Worm (Caenorhabditis elegans): ENCODE measurements around the gene srh-83.

- TF ChIP-seq elt-1 (tag; optimal IDR thresholded peaks at IDR 0.05; ENCODE audit: borderline replicate concordance, insufficient read depth) = no peak
- TF ChIP-seq pha-4 (tag; optimal IDR thresholded peaks at IDR 0.05) = no peak
- no peak for TF ChIP-seq snpc-4 (tag; optimal IDR thresholded peaks at IDR 0.05)
- TF ChIP-seq unc-62 (GFP tag; optimal IDR thresholded peaks at IDR 0.05) = no peak
- TF ChIP-seq lin-13 (tag; optimal IDR thresholded peaks at IDR 0.05) = no peak
- TF ChIP-seq elt-3 (tag; optimal IDR thresholded peaks at IDR 0.05) = no peak
- TF ChIP-seq lsy-2 (tag; optimal IDR thresholded peaks at IDR 0.05) = no peak
- TF ChIP-seq sptf-1 (tag; optimal IDR thresholded peaks at IDR 0.05) = no peak
- TF ChIP-seq ceh-43 (GFP tag; optimal IDR thresholded peaks at IDR 0.05) = no peak
- TF ChIP-seq sem-2 (GFP tag; optimal IDR thresholded peaks at IDR 0.05) = no peak
- TF ChIP-seq ztf-11 (tag; optimal IDR thresholded peaks at IDR 0.05) = no peak
- no peak for TF ChIP-seq ham-2 (GFP tag; optimal IDR thresholded peaks at IDR 0.05)
- no peak for TF ChIP-seq blmp-1 (tag; optimal IDR thresholded peaks at IDR 0.05)
Observed at ce11 chrV:7136859-7137258, 27.5 kb upstream of the srh-83 start.

Data from whole organism, mixed stage, embryonic.